ENCODE assay signal across 1 worm cellular context in the genomic region with DNA sequence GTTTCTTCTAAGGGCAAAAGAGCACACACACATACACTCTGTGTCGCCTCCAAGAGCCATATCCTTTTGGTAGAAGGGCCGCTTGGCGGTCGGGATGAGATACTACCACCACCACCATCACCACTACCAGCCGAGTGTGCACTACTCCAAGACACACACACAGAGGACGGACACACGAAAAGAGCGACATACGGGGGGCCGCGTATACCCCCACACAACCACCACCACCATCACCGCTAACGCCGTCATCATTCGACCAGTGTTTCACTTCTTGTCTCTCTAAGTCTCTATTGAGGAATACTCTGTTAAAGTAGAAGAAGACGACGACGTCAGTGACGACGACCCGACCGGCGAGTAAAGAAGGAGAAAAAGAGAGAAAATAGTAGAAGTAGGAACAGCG.
TF ChIP-seq lines count a peak whose summit lies in the region.

No protein-coding gene starts in this region.

TF ChIP-seq in whole organism, L1 larva, 84 proteins besides CTCF, POLR2A, EP300 and RAD21 (continued from another document):
- no peak for TF ChIP-seq snpc-4 (tag; optimal IDR thresholded peaks at IDR 0.05; lab: Kevin White, UChicago)
- peak; percentile 58 for TF ChIP-seq unc-86 (tag; optimal IDR thresholded peaks at IDR 0.05; lab: Kevin White, UChicago)
- TF ChIP-seq nhr-19 (GFP tag; conservative IDR thresholded peaks at IDR 0.05; lab: Robert Waterston, UW), result 0 out of 2 replicates have a peak, but pooled peaks have one; percentile 25
- peak; percentile 5 for TF ChIP-seq nhr-20 (tag; optimal IDR thresholded peaks at IDR 0.05; lab: Kevin White, UChicago)
- peak; percentile 28 for TF ChIP-seq ceh-8 (GFP tag; optimal IDR thresholded peaks at IDR 0.05; lab: Kevin White, UChicago)
- peak; percentile 49 for TF ChIP-seq nhr-47 (tag; optimal IDR thresholded peaks at IDR 0.05; lab: Kevin White, UChicago)
- no peak for TF ChIP-seq unc-130 (tag; optimal IDR thresholded peaks at IDR 0.05; lab: Kevin White, UChicago)
- TF ChIP-seq unc-62 (GFP tag; optimal IDR thresholded peaks at IDR 0.05; lab: Kevin White, UChicago), result no peak
- TF ChIP-seq fkh-8 (tag; optimal IDR thresholded peaks at IDR 0.05; lab: Kevin White, UChicago), result peak; percentile 81
- TF ChIP-seq nhr-12 (tag; optimal IDR thresholded peaks at IDR 0.05; lab: Kevin White, UChicago), result no peak
- peak in 1 of 3 experiments; percentile 62 for TF ChIP-seq ceh-82 (tag; optimal IDR thresholded peaks at IDR 0.05; lab: Kevin White, UChicago)
- no peak for TF ChIP-seq C16A3.4 (tag; optimal IDR thresholded peaks at IDR 0.05; lab: Kevin White, UChicago)
- TF ChIP-seq lin-39 (tag; optimal IDR thresholded peaks at IDR 0.05; lab: Kevin White, UChicago), result no peak
- TF ChIP-seq C34B4.2 (tag; optimal IDR thresholded peaks at IDR 0.05; lab: Kevin White, UChicago), result no peak
- no peak for TF ChIP-seq jun-1 (tag; optimal IDR thresholded peaks at IDR 0.05; lab: Kevin White, UChicago)
- no peak for TF ChIP-seq hpl-2 (GFP tag; optimal IDR thresholded peaks at IDR 0.05; lab: Kevin White, UChicago)
- no peak for TF ChIP-seq nhr-85 (tag; lab: Kevin White, UChicago)
- peak; percentile 2 for TF ChIP-seq pax-3 (tag; optimal IDR thresholded peaks at IDR 0.05; lab: Kevin White, UChicago)
- TF ChIP-seq lin-14 (GFP tag; optimal IDR thresholded peaks at IDR 0.05; lab: Kevin White, UChicago), result peak; percentile 88
- TF ChIP-seq sptf-1 (tag; optimal IDR thresholded peaks at IDR 0.05; lab: Kevin White, UChicago), result no peak
- TF ChIP-seq isw-1 (GFP tag; IDR thresholded peaks at IDR 0.05; lab: Robert Waterston, UW), result peak; percentile 23; the same call in 1 of the 2 replicates
- no peak for TF ChIP-seq nhr-90 (tag; optimal IDR thresholded peaks at IDR 0.05; lab: Kevin White, UChicago; ENCODE audit: poor library complexity)
- no peak for TF ChIP-seq fos-1 (tag; optimal IDR thresholded peaks at IDR 0.05; lab: Kevin White, UChicago)
- peak in 1 of 2 experiments; percentile 43 for TF ChIP-seq lsy-2 (tag; optimal IDR thresholded peaks at IDR 0.05; lab: Kevin White, UChicago)
- TF ChIP-seq xbp-1 (tag; optimal IDR thresholded peaks at IDR 0.05; lab: Kevin White, UChicago), result peak; percentile 20
- peak; percentile 59 for TF ChIP-seq nhr-71 (tag; optimal IDR thresholded peaks at IDR 0.05; lab: Kevin White, UChicago)
- TF ChIP-seq nhr-11 (tag; optimal IDR thresholded peaks at IDR 0.05; lab: Kevin White, UChicago), result no peak
- peak; percentile 41 for TF ChIP-seq tbx-2 (tag; optimal IDR thresholded peaks at IDR 0.05; lab: Kevin White, UChicago)
